Worm (Caenorhabditis elegans): ENCODE measurements around the gene C25G4.2.

DNA sequence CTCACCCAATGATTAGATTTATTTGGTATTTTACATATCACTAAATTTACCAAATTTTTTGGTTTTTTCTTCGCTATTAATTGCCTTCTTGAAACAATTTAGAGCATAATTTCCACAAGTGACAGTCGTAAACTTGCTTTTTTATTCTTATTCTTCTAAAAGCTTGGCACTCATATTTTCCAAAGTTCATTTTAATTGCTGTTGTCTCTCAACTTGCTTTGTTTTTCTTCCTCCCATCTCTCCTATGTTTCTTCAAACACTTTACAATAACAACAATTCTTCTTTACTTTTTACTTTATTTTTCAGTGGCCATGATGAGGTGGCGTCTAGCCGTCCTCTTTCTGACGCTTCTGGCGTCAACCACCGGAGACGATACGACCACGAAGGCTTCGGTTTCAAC, 24.5 kb upstream of the C25G4.2 start, which contains the start of gene igdb-2:
- TF ChIP-seq lin-39 (tag; optimal IDR thresholded peaks at IDR 0.05): no peak
- TF ChIP-seq nhr-12 (tag; optimal IDR thresholded peaks at IDR 0.05): no peak
- TF ChIP-seq ztf-4 (tag; optimal IDR thresholded peaks at IDR 0.05): no peak
- no peak for TF ChIP-seq lin-13 (GFP tag; optimal IDR thresholded peaks at IDR 0.05)
- TF ChIP-seq unc-55 (GFP tag; optimal IDR thresholded peaks at IDR 0.05): no peak
- TF ChIP-seq nhr-25 (tag; optimal IDR thresholded peaks at IDR 0.05): no peak
- TF ChIP-seq mdl-1 (tag; optimal IDR thresholded peaks at IDR 0.05): no peak
- TF ChIP-seq ztf-11 (tag; optimal IDR thresholded peaks at IDR 0.05): no peak
- TF ChIP-seq Y55F3AM.14 (GFP tag; optimal IDR thresholded peaks at IDR 0.05): no peak
- no peak for TF ChIP-seq lsy-2 (tag; optimal IDR thresholded peaks at IDR 0.05)
- TF ChIP-seq ceh-82 (tag; optimal IDR thresholded peaks at IDR 0.05): no peak
- TF ChIP-seq nhr-77 (tag; optimal IDR thresholded peaks at IDR 0.05): no peak
- no peak for TF ChIP-seq skn-1 (tag; optimal IDR thresholded peaks at IDR 0.05)

Data from whole organism, L2 larva.